Worm (Caenorhabditis elegans): ENCODE results near the gene lgc-55.

DNA sequence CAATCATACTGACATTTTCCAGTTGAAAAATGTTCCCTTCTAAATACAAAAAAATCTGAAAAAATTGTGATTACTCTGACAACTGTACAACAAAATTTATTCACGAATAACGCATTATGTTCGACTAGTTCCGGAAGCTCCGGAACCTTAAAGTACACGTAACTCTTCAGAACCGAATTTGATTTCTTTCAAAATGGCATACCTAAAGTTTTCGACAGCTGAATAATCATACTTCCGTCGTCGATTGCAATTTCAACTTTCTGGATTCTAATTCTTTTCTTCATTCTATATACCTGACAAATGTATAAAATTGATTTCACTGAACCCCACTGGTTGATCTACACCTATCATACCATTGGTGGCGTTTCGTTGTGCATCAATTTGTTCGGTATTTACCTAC is 35.2 kb upstream of the lgc-55 start, which contains the start of gene sri-67:
- TF ChIP-seq lin-13 (tag; optimal IDR thresholded peaks at IDR 0.05) (no peak), nhr-237 (tag; optimal IDR thresholded peaks at IDR 0.05) (no peak), elt-1 (tag; optimal IDR thresholded peaks at IDR 0.05; ENCODE audit: borderline replicate concordance, insufficient read depth) (no peak), zip-8 (tag; optimal IDR thresholded peaks at IDR 0.05) (no peak), drap-1 (GFP tag; optimal IDR thresholded peaks at IDR 0.05) (no peak), unc-62 (GFP tag; optimal IDR thresholded peaks at IDR 0.05) (no peak), ztf-11 (tag; optimal IDR thresholded peaks at IDR 0.05) (no peak), snpc-4 (tag; optimal IDR thresholded peaks at IDR 0.05) (no peak)

Measured in whole organism, mixed stage, embryonic.